Worm (Caenorhabditis elegans) whole organism, midembryonic: ENCODE results near the gene srw-55.

ENCODE experiments used
- T22C8.4 ChIP-seq: fragments of 200-800 bp; sonication (Bioruptor generic); IDR thresholded peaks from 2 replicates; pipeline ENCODE4 v1.3.6; 2022; ENCODE audit warnings: missing genetic modification characterization, missing compliant biosample characterization
- med-1 ChIP-seq: sonication (generic microtip); optimal IDR thresholded peaks from 2 replicates; lab custom pipeline; 2017; ENCODE audit warnings: missing genetic modification characterization, mild to moderate bottlenecking, missing compliant biosample characterization, antibody characterized with exemption, missing genetic modification reagents; ENCODE audit not compliant: insufficient read depth
- ztf-29 ChIP-seq: fragments of 200-800 bp; sonication (Bioruptor generic); IDR thresholded peaks from 2 replicates; pipeline ENCODE4 v1.3.6; 2022; ENCODE audit warnings: missing genetic modification reagents, missing genetic modification characterization, missing compliant biosample characterization

ce11 chrV:15957098-15957497, 16.9 kb upstream of the srw-55 start, which contains the start of gene F36G9.3:
- TF ChIP-seq T22C8.4 (no peak), ztf-29 (GFP tag; lab: Robert Waterston, UW) (no peak), med-1 (GFP tag; lab: Kevin White, UChicago) (no peak)
